Fruit fly (Drosophila melanogaster): ENCODE measurements around the gene Cpr76Ba.
"Not testable (repeated sequence)": the region's sequence is repeated elsewhere in the genome, so short reads cannot be mapped to it uniquely, and the experiment has no call there.

The Cpr76Ba gene

dm6 chr3L:19483007-19483406 lies 35.1 kb downstream of the Cpr76Ba start:
- TF ChIP-seq psq (optimal IDR thresholded peaks at IDR 0.05) (no peak), Myc (optimal IDR thresholded peaks at IDR 0.05) (no peak), ttk (optimal IDR thresholded peaks at IDR 0.05) (no peak), Sin3A (optimal IDR thresholded peaks at IDR 0.05) (no peak), insv (optimal IDR thresholded peaks at IDR 0.05) (no peak), h (optimal IDR thresholded peaks at IDR 0.05) (no peak)

dm6 chr3L:19482014-19482413 lies 36.1 kb downstream of the Cpr76Ba start:
- no peak for TF ChIP-seq psq (optimal IDR thresholded peaks at IDR 0.05)
- no peak for TF ChIP-seq Myc (optimal IDR thresholded peaks at IDR 0.05)
- no peak for TF ChIP-seq Sin3A (optimal IDR thresholded peaks at IDR 0.05)
- no peak for TF ChIP-seq h (optimal IDR thresholded peaks at IDR 0.05)
- no peak for TF ChIP-seq ttk (optimal IDR thresholded peaks at IDR 0.05)
- no peak for TF ChIP-seq insv (optimal IDR thresholded peaks at IDR 0.05)

dm6 chr3L:19481209-19481608 lies 36.9 kb downstream of the Cpr76Ba start:
- TF ChIP-seq insv (optimal IDR thresholded peaks at IDR 0.05) (no peak), ttk (optimal IDR thresholded peaks at IDR 0.05) (no peak), Sin3A (optimal IDR thresholded peaks at IDR 0.05) (no peak), h (optimal IDR thresholded peaks at IDR 0.05) (no peak), Myc (optimal IDR thresholded peaks at IDR 0.05) (no peak), psq (optimal IDR thresholded peaks at IDR 0.05) (no peak)

- TF ChIP-seq Sin3A, insv, Myc (optimal IDR thresholded peaks at IDR 0.05): not testable (repeated sequence)
Measured at dm6 chr3L:19475478-19475877, 42.7 kb downstream of the Cpr76Ba start, which contains the start of the genes CG18294 and CG32213. CG18294 (minus strand) TSS chr3L:19475578. CG32213 (plus strand) TSS chr3L:19475839.

- TF ChIP-seq Sin3A, Myc, ttk (optimal IDR thresholded peaks at IDR 0.05): not testable (repeated sequence)
Measured at dm6 chr3L:19472128-19472527, 46.0 kb downstream of the Cpr76Ba start, which contains the start of the genes 825-Oak and CG12519. 825-Oak (minus strand) TSS chr3L:19472228. CG12519 (plus strand) TSS chr3L:19472491.

Measured in Kc167 (cell line).